Worm (Caenorhabditis elegans) whole organism, L4/young adult: ENCODE results near the gene pgm-1.

Source experiments
- W03F9.2 ChIP-seq: fragments of 150-350 bp; optimal IDR thresholded peaks from 2 replicates; lab custom pipeline; 2014; ENCODE audit warnings: missing biosample characterization, missing genetic modification characterization
- dao-5 ChIP-seq: sonication (generic microtip); optimal IDR thresholded peaks from 2 replicates; lab custom pipeline; 2016; ENCODE audit warnings: missing genotype, missing genetic modification characterization, moderate library complexity, missing compliant biosample characterization
- him-1 ChIP-seq: sonication (generic microtip); optimal IDR thresholded peaks from 2 replicates; lab custom pipeline; 2016; ENCODE audit warnings: missing genotype, missing genetic modification reagents, missing genetic modification characterization, missing compliant biosample characterization

DNA sequence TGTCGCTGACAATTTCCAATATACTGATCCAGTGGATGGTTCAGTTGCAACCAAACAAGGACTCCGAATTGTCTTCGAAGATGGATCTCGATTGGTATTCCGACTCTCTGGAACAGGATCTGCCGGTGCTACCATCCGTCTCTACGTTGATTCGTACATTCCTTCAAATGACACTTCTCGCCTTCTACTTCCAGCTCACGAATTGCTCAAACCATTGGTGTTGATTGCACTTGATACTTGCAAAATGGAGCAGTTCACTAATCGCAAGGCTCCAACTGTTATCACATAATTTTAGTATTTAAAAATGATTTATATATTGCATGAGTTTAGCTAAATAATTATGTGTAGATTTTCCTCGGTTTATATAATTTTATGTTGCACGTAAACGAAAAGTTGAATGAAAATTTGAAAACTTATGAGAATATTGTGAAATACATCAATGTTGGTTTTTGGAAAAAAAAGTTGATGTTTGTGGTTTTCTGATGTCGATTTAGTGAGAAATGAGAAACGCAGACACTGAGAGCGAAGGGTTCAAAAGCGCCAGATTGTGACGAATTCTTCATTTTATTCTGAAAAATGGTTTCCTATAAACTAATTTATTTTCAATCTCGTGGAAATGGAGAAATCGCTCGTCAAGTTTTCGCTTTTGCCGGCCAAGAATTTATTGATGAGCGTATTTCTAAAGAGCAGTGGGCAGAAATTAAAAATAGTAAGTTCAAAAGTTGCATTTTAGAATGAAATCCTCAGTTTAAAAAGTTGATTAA, 2.0 kb downstream of the pgm-1 start, which contains the start of gene gst-9:
- no peak for TF ChIP-seq him-1 (tag; lab: Kevin White, UChicago)
- TF ChIP-seq dao-5 (tag; lab: Kevin White, UChicago), result no peak
- TF ChIP-seq W03F9.2, result no peak
